Worm (Caenorhabditis elegans) whole organism, young adult: Measurements from ENCODE around the gene str-60.

Source experiments
- F57A8.1 ChIP-seq: fragments of 200-800 bp; sonication (Bioruptor generic); optimal IDR thresholded peaks from 2 replicates; lab custom pipeline; 2018; ENCODE audit warnings: mild to moderate bottlenecking, missing genetic modification characterization, moderate library complexity, missing compliant biosample characterization
- T07F8.4 ChIP-seq: sonication (generic microtip); optimal IDR thresholded peaks from 2 replicates; lab custom pipeline; 2016; ENCODE audit warnings: mild to moderate bottlenecking, missing genetic modification characterization, moderate library complexity, missing compliant biosample characterization
- ccch-3 ChIP-seq: fragments of 200-800 bp; sonication (Bioruptor generic); optimal IDR thresholded peaks from 2 replicates; lab custom pipeline; 2018; ENCODE audit warnings: mild to moderate bottlenecking, missing genetic modification characterization, missing compliant biosample characterization
- ceh-58 ChIP-seq: fragments of 200-800 bp; sonication (Bioruptor generic); IDR thresholded peaks from 2 replicates; pipeline ENCODE4 v1.3.6; 2022; ENCODE audit warnings: missing genetic modification characterization, missing compliant biosample characterization
- dox-1 ChIP-seq: fragments of 200-800 bp; sonication (Bioruptor generic); IDR thresholded peaks from 2 replicates; pipeline ENCODE4 v1.3.6; 2022; ENCODE audit warnings: missing genetic modification reagents, missing genetic modification characterization, missing compliant biosample characterization
- dpl-1 ChIP-seq: fragments of 150-350 bp; optimal IDR thresholded peaks from 2 replicates; lab custom pipeline; 2014; ENCODE audit warnings: missing biosample characterization, missing genetic modification reagents, missing genetic modification characterization
- hmg-20 ChIP-seq: fragments of 200-800 bp; sonication (Bioruptor generic); IDR thresholded peaks from 2 replicates; pipeline ENCODE4 v1.3.6; 2022; ENCODE audit warnings: missing genetic modification reagents, missing genetic modification characterization, missing compliant biosample characterization
- lin-35 ChIP-seq, 3 experiments: fragments of 150-350 bp in 2 of 3; sonication (generic microtip) in 1 of 3; optimal IDR thresholded peaks; 2 replicates each; lab custom pipeline; 2014 to 2018; ENCODE audit warnings: missing biosample characterization in 3 of 3, missing genetic modification characterization in 3 of 3, missing genetic modification reagents in 3 of 3
- sdz-38 ChIP-seq: sonication (generic microtip); optimal IDR thresholded peaks from 2 replicates; lab custom pipeline; 2016; ENCODE audit warnings: missing genotype, missing genetic modification characterization, missing compliant biosample characterization
- snpc-4 ChIP-seq, 5 experiments: fragments of 150-350 bp in 1 of 5; sonication (generic microtip) in 4 of 5; optimal IDR thresholded peaks; 2 replicates each; lab custom pipeline; 2014 to 2018; ENCODE audit warnings: missing genetic modification characterization in 5 of 5, missing biosample characterization in 3 of 5, antibody characterized with exemption in 2 of 5, mild to moderate bottlenecking in 2 of 5, missing compliant biosample characterization in 2 of 5, missing genotype in 2 of 5, moderate library complexity in 2 of 5, missing genetic modification reagents in 1 of 5
- somi-1 ChIP-seq: fragments of 200-800 bp; sonication (Bioruptor generic); optimal IDR thresholded peaks from 2 replicates; lab custom pipeline; 2018; ENCODE audit warnings: mild to moderate bottlenecking, missing genetic modification characterization, missing compliant biosample characterization
- ztf-6 ChIP-seq: fragments of 200-800 bp; sonication (Bioruptor generic); IDR thresholded peaks from 2 replicates; pipeline ENCODE4 v1.3.6; 2022; ENCODE audit warnings: missing genetic modification reagents, missing genetic modification characterization, missing compliant biosample characterization

ce11 chrV:15924307-15924706 lies 26.5 kb downstream of the str-60 start, which contains the start of gene nhr-108:
- TF ChIP-seq snpc-4 (GFP tag; optimal IDR thresholded peaks at IDR 0.05; lab: Kevin White, UChicago) = no peak
- no peak for TF ChIP-seq snpc-4 (tag; optimal IDR thresholded peaks at IDR 0.05; lab: Kevin White, UChicago)
- no peak for TF ChIP-seq dpl-1
- TF ChIP-seq lin-35 (GFP tag; optimal IDR thresholded peaks at IDR 0.05; lab: Kevin White, UChicago) = no peak
- TF ChIP-seq ceh-58 (GFP tag; lab: Robert Waterston, UW) = no peak
- TF ChIP-seq dox-1 = no peak
- no peak for TF ChIP-seq T07F8.4 (tag; lab: Kevin White, UChicago)
- TF ChIP-seq hmg-20 = no peak
- no peak for TF ChIP-seq ztf-6 (GFP tag; lab: Robert Waterston, UW)
- no peak for TF ChIP-seq ccch-3 (GFP tag; lab: Kevin White, UChicago)
- no peak for TF ChIP-seq somi-1 (GFP tag; lab: Kevin White, UChicago)
- no peak for TF ChIP-seq sdz-38 (tag; lab: Kevin White, UChicago)
- no peak for TF ChIP-seq F57A8.1 (GFP tag; lab: Kevin White, UChicago)
